Fruit fly (Drosophila melanogaster) whole organism, pupa: ENCODE measurements around the gene CG4911.

ENCODE experiments used
- CG10348 ChIP-seq: fragments of 200-800 bp; sonication (Bioruptor generic); IDR thresholded peaks from 2 replicates; pipeline ENCODE4 v1.3.6; 2022; ENCODE audit warnings: missing biosample characterization, missing genetic modification characterization
- CG12605 ChIP-seq: fragments of 200-800 bp; sonication (Bioruptor generic); IDR thresholded peaks from 2 replicates; pipeline ENCODE4 v1.3.6; 2022; ENCODE audit warnings: missing biosample characterization, missing genetic modification characterization
- CG13204 ChIP-seq: fragments of 200-800 bp; sonication (Bioruptor generic); optimal IDR thresholded peaks from 2 replicates; lab custom pipeline; 2018; ENCODE audit warnings: missing biosample characterization, mild to moderate bottlenecking, missing genetic modification characterization, moderate library complexity
- CG14655 ChIP-seq: fragments of 200-800 bp; sonication (Bioruptor generic); optimal IDR thresholded peaks from 3 replicates; lab custom pipeline; 2017; ENCODE audit warnings: mild to moderate bottlenecking, missing biosample characterization, missing genetic modification reagents, missing genetic modification characterization
- CG15710 ChIP-seq: fragments of 200-800 bp; sonication (Bioruptor generic); optimal IDR thresholded peaks from 2 replicates; lab custom pipeline; 2018; ENCODE audit warnings: missing biosample characterization, mild to moderate bottlenecking, missing genetic modification characterization, moderate library complexity
- CG17806 ChIP-seq: fragments of 200-800 bp; sonication (Bioruptor generic); optimal IDR thresholded peaks from 2 replicates; lab custom pipeline; 2018; ENCODE audit warnings: missing biosample characterization, mild to moderate bottlenecking, missing genetic modification characterization, moderate library complexity
- CG32121 ChIP-seq: fragments of 200-800 bp; sonication (Bioruptor generic); IDR thresholded peaks from 2 replicates; pipeline ENCODE4 v1.3.6; 2022; ENCODE audit warnings: missing biosample characterization, missing genetic modification characterization
- CG34367 ChIP-seq: fragments of 200-800 bp; sonication (Bioruptor generic); optimal IDR thresholded peaks from 2 replicates; lab custom pipeline; 2018; ENCODE audit warnings: missing biosample characterization, mild to moderate bottlenecking, missing genetic modification characterization
- CG4496 ChIP-seq: fragments of 200-800 bp; sonication (Bioruptor generic); IDR thresholded peaks from 3 replicates; pipeline ENCODE4 v1.3.6; 2022; ENCODE audit warnings: missing biosample characterization, missing genetic modification characterization
- CG8159 ChIP-seq: fragments of 200-800 bp; sonication (Bioruptor generic); optimal IDR thresholded peaks from 3 replicates; lab custom pipeline; 2018; ENCODE audit warnings: missing biosample characterization, mild to moderate bottlenecking, missing genetic modification characterization, moderate library complexity
- CG8301 ChIP-seq: fragments of 200-800 bp; sonication (Bioruptor generic); optimal IDR thresholded peaks from 2 replicates; lab custom pipeline; 2018; ENCODE audit warnings: missing biosample characterization, mild to moderate bottlenecking, missing genetic modification characterization
- CG9948 ChIP-seq: fragments of 200-800 bp; sonication (Bioruptor generic); optimal IDR thresholded peaks from 2 replicates; lab custom pipeline; 2018; ENCODE audit warnings: missing biosample characterization, mild to moderate bottlenecking, missing genetic modification characterization, moderate library complexity
- D1 ChIP-seq: fragments of 200-800 bp; sonication (Bioruptor generic); optimal IDR thresholded peaks from 2 replicates; lab custom pipeline; 2018; ENCODE audit warnings: missing biosample characterization, mild to moderate bottlenecking, missing genetic modification characterization, moderate library complexity
- EcR ChIP-seq: fragments of 200-800 bp; sonication (Bioruptor generic); optimal IDR thresholded peaks from 3 replicates; lab custom pipeline; 2019; ENCODE audit warnings: missing biosample characterization, missing genetic modification characterization, mild to moderate bottlenecking, moderate library complexity, missing genetic modification reagents
- Ets98B ChIP-seq: fragments of 200-800 bp; sonication (Bioruptor generic); IDR thresholded peaks from 2 replicates; pipeline ENCODE4 v1.3.6; 2022; ENCODE audit warnings: missing biosample characterization, missing genetic modification characterization
- Pif1A ChIP-seq: fragments of 200-800 bp; sonication (Bioruptor generic); optimal IDR thresholded peaks from 3 replicates; lab custom pipeline; 2016; ENCODE audit warnings: missing biosample characterization, missing genetic modification characterization
- Pif1B ChIP-seq: fragments of 200-800 bp; sonication (Bioruptor generic); optimal IDR thresholded peaks from 3 replicates; lab custom pipeline; 2016; ENCODE audit warnings: missing biosample characterization, missing genetic modification characterization
- Snoo ChIP-seq: fragments of 200-800 bp; sonication (Bioruptor generic); optimal IDR thresholded peaks from 3 replicates; lab custom pipeline; 2017; ENCODE audit warnings: missing biosample characterization, mild to moderate bottlenecking, missing genetic modification characterization, inconsistent platforms
- fd96Ca ChIP-seq: fragments of 200-800 bp; sonication (Bioruptor generic); IDR thresholded peaks from 3 replicates; pipeline ENCODE4 v1.3.6; 2022; ENCODE audit warnings: missing biosample characterization, missing genetic modification characterization
- gl ChIP-seq: fragments of 200-800 bp; sonication (Bioruptor generic); optimal IDR thresholded peaks from 2 replicates; lab custom pipeline; 2018; ENCODE audit warnings: missing biosample characterization, mild to moderate bottlenecking, missing genetic modification characterization
- rn ChIP-seq: fragments of 200-800 bp; sonication (Bioruptor generic); IDR thresholded peaks from 2 replicates; pipeline ENCODE4 v1.3.6; 2022; ENCODE audit warnings: missing biosample characterization, missing genetic modification characterization

Gene CG4911

dm6 chr3L:9054822-9055407 lies 17.6 kb downstream of the CG4911 start:
- TF ChIP-seq rn (GFP tag; lab: Robert Waterston, UW) (no peak), CG12605 (GFP tag; lab: Robert Waterston, UW) (no peak), D1 (tag; lab: Kevin White, UChicago) (no peak), fd96Ca (GFP tag; lab: Robert Waterston, UW) (no peak), gl (tag; lab: Kevin White, UChicago) (no peak), CG8159 (tag; lab: Kevin White, UChicago) (no peak), CG17806 (tag; lab: Kevin White, UChicago) (no peak)
- TF ChIP-seq, all 21 proteins: peak for 0

- TF ChIP-seq CG32121 (GFP tag; lab: Robert Waterston, UW) = no peak
- no peak for TF ChIP-seq CG8159 (tag; lab: Kevin White, UChicago)
- no peak for TF ChIP-seq CG9948
- TF ChIP-seq fd96Ca (GFP tag; lab: Robert Waterston, UW) = no peak
- no peak for TF ChIP-seq CG12605 (GFP tag; lab: Robert Waterston, UW)
- no peak for TF ChIP-seq Ets98B (GFP tag; lab: Robert Waterston, UW)
- TF ChIP-seq CG17806 (tag; lab: Kevin White, UChicago) = no peak
- TF ChIP-seq EcR (GFP tag; lab: Kevin White, UChicago) = no peak
These were observed 18.3 kb downstream of the CG4911 start for dm6 chr3L:9054239-9054638.

- TF ChIP-seq CG4496 (GFP tag; lab: Robert Waterston, UW) (no peak), gl (tag; lab: Kevin White, UChicago) (no peak), CG9948 (no peak), Ets98B (GFP tag; lab: Robert Waterston, UW) (no peak), CG15710 (tag; lab: Kevin White, UChicago) (no peak), Pif1B (GFP tag; lab: Kevin White, UChicago) (no peak), CG13204 (GFP tag; lab: Kevin White, UChicago) (no peak), Pif1A (GFP tag; lab: Kevin White, UChicago) (no peak), CG34367 (tag; lab: Kevin White, UChicago) (no peak), CG17806 (tag; lab: Kevin White, UChicago) (no peak), D1 (tag; lab: Kevin White, UChicago) (no peak), CG14655 (GFP tag; lab: Kevin White, UChicago) (no peak), EcR (GFP tag; lab: Kevin White, UChicago) (no peak), CG10348 (GFP tag; lab: Robert Waterston, UW) (no peak), CG12605 (GFP tag; lab: Robert Waterston, UW) (no peak), CG8301 (tag; lab: Kevin White, UChicago) (no peak), CG8159 (tag; lab: Kevin White, UChicago) (no peak), fd96Ca (GFP tag; lab: Robert Waterston, UW) (no peak), Snoo (tag; lab: Kevin White, UChicago) (no peak), CG32121 (GFP tag; lab: Robert Waterston, UW) (no peak)
These were observed 19.6 kb downstream of the CG4911 start for dm6 chr3L:9052798-9053541.

dm6 chr3L:9051830-9052259 lies 20.7 kb downstream of the CG4911 start:
- TF ChIP-seq rn (GFP tag; lab: Robert Waterston, UW) (no peak), CG34367 (tag; lab: Kevin White, UChicago) (no peak), Ets98B (GFP tag; lab: Robert Waterston, UW) (no peak), Pif1B (GFP tag; lab: Kevin White, UChicago) (no peak), CG17806 (tag; lab: Kevin White, UChicago) (no peak), D1 (tag; lab: Kevin White, UChicago) (no peak)

- TF ChIP-seq Ets98B (GFP tag; lab: Robert Waterston, UW) (no peak), fd96Ca (GFP tag; lab: Robert Waterston, UW) (no peak), CG10348 (GFP tag; lab: Robert Waterston, UW) (no peak), D1 (tag; lab: Kevin White, UChicago) (no peak), Pif1A (GFP tag; lab: Kevin White, UChicago) (no peak), CG13204 (GFP tag; lab: Kevin White, UChicago) (no peak), CG17806 (tag; lab: Kevin White, UChicago) (no peak), CG8159 (tag; lab: Kevin White, UChicago) (no peak), CG9948 (no peak)
These were observed 22.0 kb downstream of the CG4911 start for dm6 chr3L:9050447-9051069.

dm6 chr3L:9047062-9047461 lies 25.5 kb downstream of the CG4911 start, which contains the start of gene Argk2:
Argk2 (plus strand) TSS chr3L:9047439.
- TF ChIP-seq D1 (tag; lab: Kevin White, UChicago) (no peak), CG4496 (GFP tag; lab: Robert Waterston, UW) (peak; percentile 55; the same call in 2 of the 3 replicates)
